Fruit fly (Drosophila melanogaster): ENCODE results near the gene Mettl3.
A peak's percentile ranks its signal among the peaks of the same experiment; 100 is the strongest.

Gene Mettl3

dm6 chr3R:24007775-24008506 is 24.0 kb upstream of the Mettl3 start:
- TF ChIP-seq pan (optimal IDR thresholded peaks at IDR 0.05) = no peak
- no peak for TF ChIP-seq Dll (optimal IDR thresholded peaks at IDR 0.05)

dm6 chr3R:24008887-24009286 is 23.1 kb upstream of the Mettl3 start:
- TF ChIP-seq usp (GFP tag; optimal IDR thresholded peaks at IDR 0.05) = no peak
- TF ChIP-seq CG8478 (optimal IDR thresholded peaks at IDR 0.05) = no peak
- TF ChIP-seq EcR (GFP tag; optimal IDR thresholded peaks at IDR 0.05) = no peak
- TF ChIP-seq Dll (optimal IDR thresholded peaks at IDR 0.05) = no peak
- TF ChIP-seq psq (optimal IDR thresholded peaks at IDR 0.05) = no peak
- no peak for TF ChIP-seq pan (optimal IDR thresholded peaks at IDR 0.05)

- TF ChIP-seq pan (optimal IDR thresholded peaks at IDR 0.05) (no peak), CG8478 (optimal IDR thresholded peaks at IDR 0.05) (no peak)
Observed at dm6 chr3R:24010637-24011214, 21.2 kb upstream of the Mettl3 start.

- TF ChIP-seq psq (optimal IDR thresholded peaks at IDR 0.05) (no peak), pan (optimal IDR thresholded peaks at IDR 0.05) (no peak), EcR (GFP tag; optimal IDR thresholded peaks at IDR 0.05) (no peak), usp (GFP tag; optimal IDR thresholded peaks at IDR 0.05) (no peak), Dll (optimal IDR thresholded peaks at IDR 0.05) (no peak), CG8478 (optimal IDR thresholded peaks at IDR 0.05) (no peak)
Observed at dm6 chr3R:24012038-24012693, 19.8 kb upstream of the Mettl3 start.

- TF ChIP-seq EcR (GFP tag; optimal IDR thresholded peaks at IDR 0.05) = no peak
- no peak for TF ChIP-seq usp (GFP tag; optimal IDR thresholded peaks at IDR 0.05)
- no peak for TF ChIP-seq Dll (optimal IDR thresholded peaks at IDR 0.05)
- no peak for TF ChIP-seq CG8478 (optimal IDR thresholded peaks at IDR 0.05)
- TF ChIP-seq pan (optimal IDR thresholded peaks at IDR 0.05) = no peak
- TF ChIP-seq psq (optimal IDR thresholded peaks at IDR 0.05) = no peak
Observed at dm6 chr3R:24014600-24014999, 17.4 kb upstream of the Mettl3 start.

- no peak for TF ChIP-seq CG8478 (optimal IDR thresholded peaks at IDR 0.05)
- TF ChIP-seq usp (GFP tag; optimal IDR thresholded peaks at IDR 0.05) = no peak
- TF ChIP-seq psq (optimal IDR thresholded peaks at IDR 0.05) = no peak
- TF ChIP-seq pan (optimal IDR thresholded peaks at IDR 0.05) = no peak
- no peak for TF ChIP-seq Dll (optimal IDR thresholded peaks at IDR 0.05)
- no peak for TF ChIP-seq EcR (GFP tag; optimal IDR thresholded peaks at IDR 0.05)
Observed at dm6 chr3R:24015449-24015848, 16.5 kb upstream of the Mettl3 start.

- TF ChIP-seq EcR (GFP tag; optimal IDR thresholded peaks at IDR 0.05) (peak in 1 of 2 experiments; percentile 55), CG8478 (optimal IDR thresholded peaks at IDR 0.05) (no peak)
Observed at dm6 chr3R:24015939-24016913, 15.7 kb upstream of the Mettl3 start.

- no peak for TF ChIP-seq usp (GFP tag; optimal IDR thresholded peaks at IDR 0.05)
- no peak for TF ChIP-seq CG8478 (optimal IDR thresholded peaks at IDR 0.05)
- no peak for TF ChIP-seq pan (optimal IDR thresholded peaks at IDR 0.05)
- TF ChIP-seq Dll (optimal IDR thresholded peaks at IDR 0.05) = no peak
- TF ChIP-seq psq (optimal IDR thresholded peaks at IDR 0.05) = no peak
- TF ChIP-seq EcR (GFP tag; optimal IDR thresholded peaks at IDR 0.05) = no peak
Observed at dm6 chr3R:24017648-24018047, 14.3 kb upstream of the Mettl3 start.

- no peak for TF ChIP-seq pan (optimal IDR thresholded peaks at IDR 0.05)
Observed at dm6 chr3R:24021895-24022294, 10.1 kb upstream of the Mettl3 start.

- TF ChIP-seq pan (optimal IDR thresholded peaks at IDR 0.05) (no peak), CG8478 (optimal IDR thresholded peaks at IDR 0.05) (no peak), psq (optimal IDR thresholded peaks at IDR 0.05) (no peak), EcR (GFP tag; optimal IDR thresholded peaks at IDR 0.05) (no peak), Dll (optimal IDR thresholded peaks at IDR 0.05) (no peak), usp (GFP tag; optimal IDR thresholded peaks at IDR 0.05) (no peak)
Observed at dm6 chr3R:24024123-24024522, 7.8 kb upstream of the Mettl3 start.

dm6 chr3R:24024688-24025087 is 7.3 kb upstream of the Mettl3 start:
- TF ChIP-seq usp (GFP tag; optimal IDR thresholded peaks at IDR 0.05) (no peak), EcR (GFP tag; optimal IDR thresholded peaks at IDR 0.05) (peak in 1 of 2 experiments; percentile 72)

dm6 chr3R:24025715-24026467 is 6.1 kb upstream of the Mettl3 start:
- TF ChIP-seq psq (optimal IDR thresholded peaks at IDR 0.05) = no peak
- no peak for TF ChIP-seq CG8478 (optimal IDR thresholded peaks at IDR 0.05)
